Worm (Caenorhabditis elegans) whole organism, late embryonic: Measurements from ENCODE around the gene F20D6.11.

Experiments
- C08G9.2 ChIP-seq: sonication (generic microtip); optimal IDR thresholded peaks from 2 replicates; lab custom pipeline; 2016; ENCODE audit warnings: mild to moderate bottlenecking, missing genetic modification characterization, moderate library complexity, missing compliant biosample characterization
- C38D4.7 ChIP-seq: fragments of 200-800 bp; sonication (Bioruptor generic); optimal IDR thresholded peaks from 2 replicates; lab custom pipeline; 2018; ENCODE audit warnings: mild to moderate bottlenecking, missing genetic modification characterization, moderate library complexity, missing compliant biosample characterization
- K02D7.2 ChIP-seq: sonication (generic microtip); optimal IDR thresholded peaks from 2 replicates; lab custom pipeline; 2017; ENCODE audit warnings: mild to moderate bottlenecking, missing genetic modification characterization, missing compliant biosample characterization
- Y22D7AL.16 ChIP-seq: sonication (generic microtip); optimal IDR thresholded peaks from 2 replicates; lab custom pipeline; 2016; ENCODE audit warnings: missing genetic modification characterization, missing compliant biosample characterization
- ceh-19 ChIP-seq: fragments of 200-800 bp; sonication (Bioruptor generic); optimal IDR thresholded peaks from 2 replicates; lab custom pipeline; 2018; ENCODE audit warnings: mild to moderate bottlenecking, missing genetic modification characterization, missing compliant biosample characterization
- ceh-2 ChIP-seq: sonication (generic microtip); optimal IDR thresholded peaks from 2 replicates; lab custom pipeline; 2016; ENCODE audit warnings: missing genotype, missing genetic modification characterization, missing compliant biosample characterization
- ceh-22 ChIP-seq: sonication (generic microtip); optimal IDR thresholded peaks from 2 replicates; lab custom pipeline; 2017; ENCODE audit warnings: missing biosample characterization, missing genetic modification characterization
- ceh-24 ChIP-seq: sonication (generic microtip); optimal IDR thresholded peaks from 2 replicates; lab custom pipeline; 2016; ENCODE audit warnings: mild to moderate bottlenecking, missing genetic modification characterization, missing compliant biosample characterization
- ceh-34 ChIP-seq: sonication (generic microtip); optimal IDR thresholded peaks from 2 replicates; lab custom pipeline; 2016; ENCODE audit warnings: mild to moderate bottlenecking, missing genetic modification characterization, missing compliant biosample characterization
- elt-2 ChIP-seq: sonication (generic microtip); optimal IDR thresholded peaks from 2 replicates; lab custom pipeline; 2016; ENCODE audit warnings: missing genetic modification reagents, missing genetic modification characterization, missing compliant biosample characterization
- elt-4 ChIP-seq: sonication (generic microtip); optimal IDR thresholded peaks from 2 replicates; lab custom pipeline; 2016; ENCODE audit warnings: missing genetic modification characterization, missing compliant biosample characterization
- eyg-1 ChIP-seq: sonication (generic microtip); optimal IDR thresholded peaks from 2 replicates; lab custom pipeline; 2016; ENCODE audit warnings: missing genotype, missing genetic modification characterization, missing compliant biosample characterization
- fax-1 ChIP-seq: sonication (generic microtip); optimal IDR thresholded peaks from 2 replicates; lab custom pipeline; 2016; ENCODE audit warnings: missing genotype, missing genetic modification characterization, missing compliant biosample characterization
- fkh-10 ChIP-seq: fragments of 150-350 bp; optimal IDR thresholded peaks from 2 replicates; lab custom pipeline; 2014; ENCODE audit warnings: missing biosample characterization, missing genetic modification reagents, missing genetic modification characterization
- gmeb-2 ChIP-seq: sonication (generic microtip); optimal IDR thresholded peaks from 2 replicates; lab custom pipeline; 2016; ENCODE audit warnings: missing genetic modification characterization, inconsistent platforms, missing compliant biosample characterization
- hlh-13 ChIP-seq: fragments of 200-800 bp; sonication (Bioruptor generic); optimal IDR thresholded peaks from 2 replicates; lab custom pipeline; 2018; ENCODE audit warnings: mild to moderate bottlenecking, missing genetic modification characterization, missing compliant biosample characterization
- hlh-30 ChIP-seq: sonication (generic microtip); optimal IDR thresholded peaks from 2 replicates; lab custom pipeline; 2017; ENCODE audit warnings: antibody characterized with exemption, missing genetic modification characterization, missing compliant biosample characterization; ENCODE audit not compliant: insufficient read depth
- hlh-6 ChIP-seq: sonication (generic microtip); optimal IDR thresholded peaks from 2 replicates; lab custom pipeline; 2016; ENCODE audit warnings: missing genotype, missing genetic modification characterization, missing compliant biosample characterization
- mec-3 ChIP-seq: sonication (generic microtip); optimal IDR thresholded peaks from 2 replicates; lab custom pipeline; 2016; ENCODE audit warnings: borderline replicate concordance, missing genetic modification characterization, missing compliant biosample characterization
- nhr-11 ChIP-seq: fragments of 150-350 bp; optimal IDR thresholded peaks from 2 replicates; lab custom pipeline; 2014; ENCODE audit warnings: missing biosample characterization, missing genetic modification characterization
- nhr-232 ChIP-seq: sonication (generic microtip); optimal IDR thresholded peaks from 2 replicates; lab custom pipeline; 2016; ENCODE audit warnings: missing genetic modification characterization, missing compliant biosample characterization
- pag-3 ChIP-seq: sonication (generic microtip); optimal IDR thresholded peaks from 2 replicates; lab custom pipeline; 2016; ENCODE audit warnings: missing compliant biosample characterization, missing genetic modification characterization, borderline replicate concordance
- pqm-1 ChIP-seq: sonication (generic microtip); optimal IDR thresholded peaks from 2 replicates; lab custom pipeline; 2016; ENCODE audit warnings: missing genetic modification characterization, missing compliant biosample characterization
- ref-2 ChIP-seq: sonication (generic microtip); optimal IDR thresholded peaks from 2 replicates; lab custom pipeline; 2016; ENCODE audit warnings: missing genetic modification characterization, missing compliant biosample characterization
- sdc-2 ChIP-seq: sonication (generic microtip); optimal IDR thresholded peaks from 2 replicates; lab custom pipeline; 2016; ENCODE audit warnings: missing genotype, missing genetic modification characterization, missing compliant biosample characterization
- syd-9 ChIP-seq: sonication (generic microtip); optimal IDR thresholded peaks from 2 replicates; lab custom pipeline; 2016; ENCODE audit warnings: mild to moderate bottlenecking, missing genetic modification characterization, moderate library complexity, missing compliant biosample characterization
- ttx-3 ChIP-seq: sonication (generic microtip); optimal IDR thresholded peaks from 2 replicates; lab custom pipeline; 2016; ENCODE audit warnings: missing genetic modification reagents, missing genetic modification characterization, missing compliant biosample characterization
- unc-3 ChIP-seq, 2 experiments: fragments of 200-800 bp in 1 of 2; sonication (Bioruptor generic) in 1 of 2; sonication (generic microtip) in 1 of 2; conservative IDR thresholded peaks in 1 of 2; optimal IDR thresholded peaks in 1 of 2; 2 replicates each; pipeline versions ENCODE4 v1.3.6 to Lab custom; 2016 to 2022; ENCODE audit warnings: missing compliant biosample characterization in 2 of 2, missing genetic modification characterization in 2 of 2, missing genetic modification reagents in 1 of 2
- unc-42 ChIP-seq: sonication (generic microtip); optimal IDR thresholded peaks from 2 replicates; lab custom pipeline; 2016; ENCODE audit warnings: missing genotype, missing genetic modification characterization, missing compliant biosample characterization

Gene F20D6.11

DNA sequence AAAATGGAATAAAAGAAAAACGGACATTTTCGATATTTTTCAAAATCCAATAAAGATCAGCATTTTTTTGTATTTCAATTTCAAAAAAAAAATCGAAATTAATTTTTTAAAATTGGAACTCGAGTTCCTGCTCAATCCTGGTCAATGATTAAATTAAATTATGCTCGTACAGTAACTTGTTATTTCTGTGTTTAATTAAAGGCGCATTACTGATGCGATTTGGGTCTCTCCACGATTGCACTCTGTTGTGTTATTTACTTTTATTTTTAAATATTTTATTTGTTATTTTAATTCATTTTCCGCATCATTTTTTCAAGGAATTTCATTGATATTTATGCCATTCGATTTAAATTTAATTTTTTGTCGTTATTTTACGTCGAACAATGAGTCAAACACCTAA lies 20.6 kb downstream of the F20D6.11 start:
- TF ChIP-seq eyg-1 (tag; lab: Kevin White, UChicago), result no peak

DNA sequence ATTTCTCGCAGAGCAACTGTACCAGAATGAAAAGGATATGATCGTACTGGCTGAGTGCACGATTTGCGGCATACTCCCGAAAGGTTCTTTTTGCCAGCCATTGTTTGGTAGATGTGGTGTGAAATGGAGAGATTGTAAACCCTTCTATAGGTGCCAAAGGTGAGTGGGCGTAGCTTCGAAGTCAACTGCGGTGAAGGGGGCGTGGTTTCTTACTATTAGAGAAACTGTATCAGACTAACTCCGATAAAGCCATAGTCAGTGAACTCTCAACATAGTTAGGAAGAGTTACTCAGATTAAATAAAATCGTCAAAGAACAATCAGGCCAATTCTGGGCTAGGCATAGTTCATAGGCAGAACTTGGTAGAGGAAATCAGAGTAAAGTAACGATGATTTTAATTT lies 21.5 kb downstream of the F20D6.11 start, which contains the start of gene F20D6.9:
TSS of gene F20D6.9 (minus strand) at position 101 of the 400 bp plus-strand sequence.
- TF ChIP-seq ceh-24 (tag; lab: Kevin White, UChicago), result no peak
- no peak for TF ChIP-seq unc-42 (tag; lab: Kevin White, UChicago)
- TF ChIP-seq Y22D7AL.16 (tag; lab: Kevin White, UChicago), result no peak
- TF ChIP-seq ceh-19, result no peak
- TF ChIP-seq C08G9.2, result no peak
- TF ChIP-seq hlh-30, result no peak
- no peak for TF ChIP-seq sdc-2 (tag; lab: Kevin White, UChicago)
- no peak for TF ChIP-seq ceh-22 (tag; lab: Kevin White, UChicago)
- no peak for TF ChIP-seq syd-9 (tag; lab: Kevin White, UChicago)
- TF ChIP-seq gmeb-2 (tag; lab: Kevin White, UChicago), result no peak
- TF ChIP-seq ttx-3 (tag; lab: Kevin White, UChicago), result no peak
- no peak for TF ChIP-seq C38D4.7
- no peak for TF ChIP-seq K02D7.2 (tag; lab: Kevin White, UChicago)
- TF ChIP-seq eyg-1 (tag; lab: Kevin White, UChicago), result no peak
- TF ChIP-seq nhr-232 (tag; lab: Kevin White, UChicago), result no peak
- no peak for TF ChIP-seq ceh-2 (tag; lab: Kevin White, UChicago)

DNA sequence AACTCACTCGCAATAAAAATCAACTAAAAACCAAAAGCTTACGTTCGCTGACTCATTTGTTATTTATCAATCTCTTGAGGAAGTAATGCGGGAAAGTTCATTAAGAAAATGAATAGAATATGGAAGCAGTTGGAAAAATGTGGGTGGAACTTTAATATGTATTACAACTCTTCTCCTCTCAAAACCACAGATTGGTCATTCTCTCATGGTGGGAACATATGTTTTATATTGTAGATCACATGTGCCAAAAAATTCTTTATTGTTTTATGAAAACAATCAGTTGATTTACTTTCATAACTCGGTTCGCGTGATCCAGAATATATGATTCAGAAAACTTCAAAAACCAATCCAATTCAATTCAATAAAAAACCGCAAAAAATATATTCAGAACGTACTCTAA lies 27.2 kb downstream of the F20D6.11 start:
- TF ChIP-seq nhr-11 (tag; lab: Kevin White, UChicago) (no peak), elt-2 (tag; lab: Kevin White, UChicago) (no peak), unc-3 (GFP tag; conservative IDR thresholded peaks at IDR 0.05; lab: Robert Waterston, UW) (no peak), unc-3 (tag; optimal IDR thresholded peaks at IDR 0.05; lab: Kevin White, UChicago) (no peak)
- TF ChIP-seq, all 69 proteins: peak for 0

DNA sequence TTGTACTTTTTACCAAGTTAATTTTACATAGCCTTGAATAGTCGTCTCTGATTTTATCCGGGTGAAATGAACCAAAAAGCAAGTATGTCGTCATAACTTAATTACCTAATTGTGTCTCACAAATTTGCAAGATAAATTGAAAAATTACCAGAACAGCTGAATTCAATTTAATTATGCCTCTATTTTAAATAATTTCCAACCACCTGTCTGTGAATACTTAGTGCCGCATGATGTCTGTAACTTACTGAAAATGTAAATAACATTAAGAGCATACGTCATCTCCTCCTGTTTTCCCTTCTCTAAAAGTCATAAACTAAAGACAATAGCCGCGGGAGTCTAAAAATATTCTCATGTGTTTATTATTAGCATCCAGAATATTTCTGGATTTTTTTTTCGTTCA lies 28.6 kb downstream of the F20D6.11 start:
- TF ChIP-seq ceh-34 (tag; lab: Kevin White, UChicago) (no peak), pag-3 (tag; lab: Kevin White, UChicago) (no peak)
- TF ChIP-seq, all 69 proteins: peak for 0

DNA sequence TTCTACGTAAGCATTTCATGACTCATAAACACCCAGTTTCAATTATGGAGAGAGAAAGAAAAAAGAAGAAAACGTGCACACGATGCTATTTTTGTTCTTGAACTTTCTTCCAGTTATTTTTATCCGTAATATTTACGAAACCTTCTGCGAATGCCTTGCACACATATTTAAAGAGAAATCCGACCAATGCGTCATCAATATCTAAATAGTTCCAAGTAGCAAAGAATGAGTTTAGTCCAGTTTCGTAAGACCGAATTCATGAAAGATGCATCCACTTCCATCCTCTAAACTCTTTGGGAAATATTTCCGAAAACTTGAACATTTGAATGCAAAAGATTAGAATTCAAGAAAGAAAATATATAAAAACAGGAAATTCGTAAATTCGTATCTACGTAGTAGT lies 29.7 kb downstream of the F20D6.11 start:
- no peak for TF ChIP-seq nhr-11 (tag; lab: Kevin White, UChicago)
- no peak for TF ChIP-seq hlh-30
- no peak for TF ChIP-seq ref-2 (tag; lab: Kevin White, UChicago)
- no peak for TF ChIP-seq fax-1 (tag; lab: Kevin White, UChicago)
- TF ChIP-seq fkh-10 (GFP tag; lab: Kevin White, UChicago), result no peak
- TF ChIP-seq K02D7.2 (tag; lab: Kevin White, UChicago), result no peak
- no peak for TF ChIP-seq elt-4 (tag; lab: Kevin White, UChicago)
- TF ChIP-seq C38D4.7, result no peak
- TF ChIP-seq hlh-6 (tag; lab: Kevin White, UChicago), result no peak
- TF ChIP-seq hlh-13, result no peak
- TF ChIP-seq elt-2 (tag; lab: Kevin White, UChicago), result no peak
- no peak for TF ChIP-seq gmeb-2 (tag; lab: Kevin White, UChicago)
- no peak for TF ChIP-seq pqm-1 (tag; lab: Kevin White, UChicago)
- TF ChIP-seq mec-3 (tag; lab: Kevin White, UChicago), result no peak

DNA sequence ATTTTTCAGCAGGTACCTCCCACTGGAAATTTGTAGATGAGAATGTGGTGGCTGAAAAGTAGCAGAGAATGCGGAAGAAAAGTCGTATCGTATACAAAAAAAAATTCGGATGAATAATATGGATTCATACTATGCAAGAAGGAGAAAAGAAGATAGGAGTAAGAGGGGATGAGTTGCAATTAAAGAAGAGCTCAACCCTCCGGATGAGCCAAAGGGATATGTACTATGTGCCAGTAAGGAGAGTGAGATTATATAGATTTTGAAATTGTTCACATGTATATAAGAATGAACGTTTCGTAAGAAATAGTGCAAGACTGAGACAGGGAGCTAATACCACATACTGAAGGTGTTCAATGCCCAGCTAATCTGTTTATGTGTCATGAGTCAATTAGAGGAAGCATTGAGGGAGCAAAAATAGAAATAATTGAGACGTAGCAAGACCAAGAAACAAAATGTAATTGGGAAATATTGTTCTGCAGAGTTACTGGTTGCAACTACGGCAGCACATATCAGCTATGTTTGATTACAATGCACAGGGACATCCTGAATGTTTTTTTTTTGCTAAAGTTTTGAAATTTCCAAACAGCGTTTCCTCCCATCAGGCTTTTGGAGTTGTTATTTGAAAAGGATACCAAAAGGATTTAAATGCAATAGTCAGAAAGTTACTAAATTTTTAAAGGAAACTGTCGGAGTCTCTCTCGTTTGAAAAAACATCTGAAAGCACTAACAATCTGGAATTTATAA lies 30.5 kb downstream of the F20D6.11 start, which contains the start of gene F20D6.8:
TSS of gene F20D6.8 (minus strand) at position 51 of the 744 bp plus-strand sequence.
- TF ChIP-seq unc-42 (tag; lab: Kevin White, UChicago), result peak; percentile 31
- TF ChIP-seq sdc-2 (tag; lab: Kevin White, UChicago), result no peak
